Fruit fly (Drosophila melanogaster) whole organism, adult: ENCODE measurements around the gene CG13457.

Experiments
- CG12768 ChIP-seq: fragments of 200-800 bp; sonication (Bioruptor generic); optimal IDR thresholded peaks from 2 replicates; lab custom pipeline; 2017; ENCODE audit warnings: missing biosample characterization, missing genetic modification characterization, mild to moderate bottlenecking, moderate library complexity, missing genetic modification reagents
- CG33017 ChIP-seq: fragments of 200-800 bp; sonication (Bioruptor generic); optimal IDR thresholded peaks from 2 replicates; lab custom pipeline; 2018; ENCODE audit warnings: missing biosample characterization, mild to moderate bottlenecking, missing genetic modification characterization, moderate library complexity
- bab1 ChIP-seq: fragments of 200-800 bp; sonication (Bioruptor generic); optimal IDR thresholded peaks from 3 replicates; lab custom pipeline; 2019; ENCODE audit warnings: missing biosample characterization, mild to moderate bottlenecking, missing genetic modification characterization, moderate library complexity
- cic ChIP-seq: fragments of 200-800 bp; sonication (Bioruptor generic); optimal IDR thresholded peaks from 2 replicates; lab custom pipeline; 2017; ENCODE audit warnings: missing biosample characterization, mild to moderate bottlenecking, missing genetic modification characterization, moderate library complexity
- kay ChIP-seq: fragments of 200-800 bp; sonication (Bioruptor generic); peaks from one replicate; lab custom pipeline; 2016; ENCODE audit warnings: missing biosample characterization, missing genetic modification characterization, borderline replicate concordance
- pad ChIP-seq: fragments of 200-800 bp; sonication (Bioruptor generic); optimal IDR thresholded peaks from 3 replicates; lab custom pipeline; 2017; ENCODE audit warnings: missing biosample characterization, missing genetic modification characterization, mild to moderate bottlenecking, moderate library complexity, missing genetic modification reagents
- tj ChIP-seq: fragments of 200-800 bp; sonication (Bioruptor generic); optimal IDR thresholded peaks from 3 replicates; lab custom pipeline; 2017; ENCODE audit warnings: missing biosample characterization, mild to moderate bottlenecking, missing genetic modification characterization, moderate library complexity

dm6 chr3L:15099541-15099940, 31.6 kb downstream of the CG13457 start:
- TF ChIP-seq CG12768, result no peak
- no peak for TF ChIP-seq kay (GFP tag; lab: Kevin White, UChicago)
- no peak for TF ChIP-seq pad (GFP tag; lab: Kevin White, UChicago)
- no peak for TF ChIP-seq bab1 (GFP tag; lab: Kevin White, UChicago)
- no peak for TF ChIP-seq CG33017
- TF ChIP-seq tj (GFP tag; lab: Kevin White, UChicago), result no peak
- no peak for TF ChIP-seq cic (GFP tag; lab: Kevin White, UChicago)
